Worm (Caenorhabditis elegans): Measurements from ENCODE around the gene nhl-1.

ce11 chrIII:9103643-9104042 lies 50.1 kb downstream of the nhl-1 start, which contains the start of gene dos-1:
- TF ChIP-seq fkh-10 (GFP tag; optimal IDR thresholded peaks at IDR 0.05) (no peak), ceh-9 (tag; optimal IDR thresholded peaks at IDR 0.05) (no peak), ztf-11 (tag; optimal IDR thresholded peaks at IDR 0.05) (no peak), unc-62 (GFP tag; optimal IDR thresholded peaks at IDR 0.05) (no peak), daf-12 (tag; optimal IDR thresholded peaks at IDR 0.05) (no peak), pqm-1 (tag; optimal IDR thresholded peaks at IDR 0.05) (no peak), nhr-12 (tag; optimal IDR thresholded peaks at IDR 0.05) (no peak)

Data from whole organism, L3 larva.